Fruit fly (Drosophila melanogaster) whole organism, pupa: ENCODE measurements around the gene CCT4.

Experiments
- CG10348 ChIP-seq: fragments of 200-800 bp; sonication (Bioruptor generic); IDR thresholded peaks from 2 replicates; pipeline ENCODE4 v1.3.6; 2022; ENCODE audit warnings: missing biosample characterization, missing genetic modification characterization
- CG12605 ChIP-seq: fragments of 200-800 bp; sonication (Bioruptor generic); IDR thresholded peaks from 2 replicates; pipeline ENCODE4 v1.3.6; 2022; ENCODE audit warnings: missing biosample characterization, missing genetic modification characterization
- CG13204 ChIP-seq: fragments of 200-800 bp; sonication (Bioruptor generic); optimal IDR thresholded peaks from 2 replicates; lab custom pipeline; 2018; ENCODE audit warnings: missing biosample characterization, mild to moderate bottlenecking, missing genetic modification characterization, moderate library complexity
- CG14655 ChIP-seq: fragments of 200-800 bp; sonication (Bioruptor generic); optimal IDR thresholded peaks from 3 replicates; lab custom pipeline; 2017; ENCODE audit warnings: mild to moderate bottlenecking, missing biosample characterization, missing genetic modification reagents, missing genetic modification characterization
- CG15710 ChIP-seq: fragments of 200-800 bp; sonication (Bioruptor generic); optimal IDR thresholded peaks from 2 replicates; lab custom pipeline; 2018; ENCODE audit warnings: missing biosample characterization, mild to moderate bottlenecking, missing genetic modification characterization, moderate library complexity
- CG17806 ChIP-seq: fragments of 200-800 bp; sonication (Bioruptor generic); optimal IDR thresholded peaks from 2 replicates; lab custom pipeline; 2018; ENCODE audit warnings: missing biosample characterization, mild to moderate bottlenecking, missing genetic modification characterization, moderate library complexity
- CG32121 ChIP-seq: fragments of 200-800 bp; sonication (Bioruptor generic); IDR thresholded peaks from 2 replicates; pipeline ENCODE4 v1.3.6; 2022; ENCODE audit warnings: missing biosample characterization, missing genetic modification characterization
- CG34367 ChIP-seq: fragments of 200-800 bp; sonication (Bioruptor generic); optimal IDR thresholded peaks from 2 replicates; lab custom pipeline; 2018; ENCODE audit warnings: missing biosample characterization, mild to moderate bottlenecking, missing genetic modification characterization
- CG4496 ChIP-seq: fragments of 200-800 bp; sonication (Bioruptor generic); IDR thresholded peaks from 3 replicates; pipeline ENCODE4 v1.3.6; 2022; ENCODE audit warnings: missing biosample characterization, missing genetic modification characterization
- CG8159 ChIP-seq: fragments of 200-800 bp; sonication (Bioruptor generic); optimal IDR thresholded peaks from 3 replicates; lab custom pipeline; 2018; ENCODE audit warnings: missing biosample characterization, mild to moderate bottlenecking, missing genetic modification characterization, moderate library complexity
- CG8301 ChIP-seq: fragments of 200-800 bp; sonication (Bioruptor generic); optimal IDR thresholded peaks from 2 replicates; lab custom pipeline; 2018; ENCODE audit warnings: missing biosample characterization, mild to moderate bottlenecking, missing genetic modification characterization
- CG9948 ChIP-seq: fragments of 200-800 bp; sonication (Bioruptor generic); optimal IDR thresholded peaks from 2 replicates; lab custom pipeline; 2018; ENCODE audit warnings: missing biosample characterization, mild to moderate bottlenecking, missing genetic modification characterization, moderate library complexity
- D1 ChIP-seq: fragments of 200-800 bp; sonication (Bioruptor generic); optimal IDR thresholded peaks from 2 replicates; lab custom pipeline; 2018; ENCODE audit warnings: missing biosample characterization, mild to moderate bottlenecking, missing genetic modification characterization, moderate library complexity
- EcR ChIP-seq: fragments of 200-800 bp; sonication (Bioruptor generic); optimal IDR thresholded peaks from 3 replicates; lab custom pipeline; 2019; ENCODE audit warnings: missing biosample characterization, missing genetic modification characterization, mild to moderate bottlenecking, moderate library complexity, missing genetic modification reagents
- Ets98B ChIP-seq: fragments of 200-800 bp; sonication (Bioruptor generic); IDR thresholded peaks from 2 replicates; pipeline ENCODE4 v1.3.6; 2022; ENCODE audit warnings: missing biosample characterization, missing genetic modification characterization
- Pif1A ChIP-seq: fragments of 200-800 bp; sonication (Bioruptor generic); optimal IDR thresholded peaks from 3 replicates; lab custom pipeline; 2016; ENCODE audit warnings: missing biosample characterization, missing genetic modification characterization
- Pif1B ChIP-seq: fragments of 200-800 bp; sonication (Bioruptor generic); optimal IDR thresholded peaks from 3 replicates; lab custom pipeline; 2016; ENCODE audit warnings: missing biosample characterization, missing genetic modification characterization
- Snoo ChIP-seq: fragments of 200-800 bp; sonication (Bioruptor generic); optimal IDR thresholded peaks from 3 replicates; lab custom pipeline; 2017; ENCODE audit warnings: missing biosample characterization, mild to moderate bottlenecking, missing genetic modification characterization, inconsistent platforms
- fd96Ca ChIP-seq: fragments of 200-800 bp; sonication (Bioruptor generic); IDR thresholded peaks from 3 replicates; pipeline ENCODE4 v1.3.6; 2022; ENCODE audit warnings: missing biosample characterization, missing genetic modification characterization
- gl ChIP-seq: fragments of 200-800 bp; sonication (Bioruptor generic); optimal IDR thresholded peaks from 2 replicates; lab custom pipeline; 2018; ENCODE audit warnings: missing biosample characterization, mild to moderate bottlenecking, missing genetic modification characterization
- rn ChIP-seq: fragments of 200-800 bp; sonication (Bioruptor generic); IDR thresholded peaks from 2 replicates; pipeline ENCODE4 v1.3.6; 2022; ENCODE audit warnings: missing biosample characterization, missing genetic modification characterization

The CCT4 gene

dm6 chr2L:12689281-12689765 is 3.4 kb downstream of the CCT4 start:
- TF ChIP-seq gl (tag; lab: Kevin White, UChicago) (no peak), CG14655 (no peak), CG32121 (no peak)

dm6 chr2L:12686811-12687210 is 5.9 kb downstream of the CCT4 start:
- TF ChIP-seq rn (GFP tag; lab: Robert Waterston, UW) (no peak), CG17806 (tag; lab: Kevin White, UChicago) (no peak), CG15710 (tag; lab: Kevin White, UChicago) (no peak), CG34367 (no peak), D1 (tag; lab: Kevin White, UChicago) (no peak), CG4496 (GFP tag; lab: Robert Waterston, UW) (no peak), Ets98B (no peak), EcR (GFP tag; lab: Kevin White, UChicago) (no peak), CG8301 (no peak), CG32121 (no peak), Pif1B (no peak), CG12605 (GFP tag; lab: Robert Waterston, UW) (no peak), CG14655 (no peak), fd96Ca (GFP tag; lab: Robert Waterston, UW) (no peak), CG13204 (no peak), Snoo (tag; lab: Kevin White, UChicago) (no peak), CG10348 (GFP tag; lab: Robert Waterston, UW) (no peak)

- TF ChIP-seq CG10348 (GFP tag; lab: Robert Waterston, UW) (no peak), rn (GFP tag; lab: Robert Waterston, UW) (no peak), CG8159 (tag; lab: Kevin White, UChicago) (no peak), CG17806 (tag; lab: Kevin White, UChicago) (no peak), Pif1A (GFP tag; lab: Kevin White, UChicago) (no peak), Snoo (tag; lab: Kevin White, UChicago) (no peak), CG34367 (no peak), Ets98B (no peak), fd96Ca (GFP tag; lab: Robert Waterston, UW) (no peak), EcR (GFP tag; lab: Kevin White, UChicago) (no peak), CG12605 (GFP tag; lab: Robert Waterston, UW) (no peak), CG4496 (GFP tag; lab: Robert Waterston, UW) (no peak), Pif1B (no peak), CG15710 (tag; lab: Kevin White, UChicago) (no peak)
Measured at dm6 chr2L:12681603-12682368, 10.9 kb downstream of the CCT4 start.

- TF ChIP-seq CG17806 (tag; lab: Kevin White, UChicago) (no peak), CG14655 (no peak), Snoo (tag; lab: Kevin White, UChicago) (no peak), CG9948 (tag; lab: Kevin White, UChicago) (no peak), D1 (tag; lab: Kevin White, UChicago) (no peak), rn (GFP tag; lab: Robert Waterston, UW) (no peak), CG8159 (tag; lab: Kevin White, UChicago) (no peak), fd96Ca (GFP tag; lab: Robert Waterston, UW) (no peak), CG34367 (no peak), CG12605 (GFP tag; lab: Robert Waterston, UW) (no peak), CG32121 (no peak)
- TF ChIP-seq, all 21 proteins: peak for 0
Measured at dm6 chr2L:12679310-12679709, 13.4 kb downstream of the CCT4 start.

- TF ChIP-seq Snoo (tag; lab: Kevin White, UChicago) (no peak), CG34367 (no peak), CG13204 (no peak), CG15710 (tag; lab: Kevin White, UChicago) (no peak), D1 (tag; lab: Kevin White, UChicago) (no peak)
Measured at dm6 chr2L:12678286-12678685, 14.4 kb downstream of the CCT4 start.

- TF ChIP-seq CG8159 (tag; lab: Kevin White, UChicago) (no peak), EcR (GFP tag; lab: Kevin White, UChicago) (no peak), CG9948 (tag; lab: Kevin White, UChicago) (no peak), Snoo (tag; lab: Kevin White, UChicago) (no peak), CG10348 (GFP tag; lab: Robert Waterston, UW) (no peak), CG34367 (no peak), gl (tag; lab: Kevin White, UChicago) (no peak), CG8301 (no peak), D1 (tag; lab: Kevin White, UChicago) (no peak), Pif1A (GFP tag; lab: Kevin White, UChicago) (no peak), fd96Ca (GFP tag; lab: Robert Waterston, UW) (no peak)
Measured at dm6 chr2L:12674365-12674764, 18.4 kb downstream of the CCT4 start.

dm6 chr2L:12672296-12672695 is 20.4 kb downstream of the CCT4 start:
- TF ChIP-seq Pif1A (GFP tag; lab: Kevin White, UChicago) = no peak
- TF ChIP-seq CG13204 = no peak
- TF ChIP-seq D1 (tag; lab: Kevin White, UChicago) = no peak
- TF ChIP-seq Snoo (tag; lab: Kevin White, UChicago) = no peak
- no peak for TF ChIP-seq fd96Ca (GFP tag; lab: Robert Waterston, UW)
- no peak for TF ChIP-seq Ets98B
- no peak for TF ChIP-seq CG14655
- TF ChIP-seq CG10348 (GFP tag; lab: Robert Waterston, UW) = no peak
- no peak for TF ChIP-seq CG4496 (GFP tag; lab: Robert Waterston, UW)
- TF ChIP-seq CG8159 (tag; lab: Kevin White, UChicago) = no peak
- no peak for TF ChIP-seq CG12605 (GFP tag; lab: Robert Waterston, UW)
- TF ChIP-seq CG32121 = no peak
- TF ChIP-seq CG15710 (tag; lab: Kevin White, UChicago) = no peak
- no peak for TF ChIP-seq CG8301
